Fruit fly (Drosophila melanogaster) whole organism, embryonic: Measurements from ENCODE around the gene CG7335.

ENCODE experiments used
- BEAF-32 ChIP-seq: fragments of 200-800 bp; sonication (Bioruptor generic); optimal IDR thresholded peaks from 3 replicates; lab custom pipeline; 2017; ENCODE audit warnings: missing biosample characterization, missing genetic modification characterization, mild to moderate bottlenecking, moderate library complexity, missing genetic modification reagents
- Bdp1 ChIP-seq: fragments of 200-800 bp; sonication (Bioruptor generic); optimal IDR thresholded peaks from 3 replicates; lab custom pipeline; 2016; ENCODE audit warnings: missing biosample characterization, missing genetic modification characterization
- Blimp-1 ChIP-seq: fragments of 200-800 bp; sonication (Bioruptor generic); optimal IDR thresholded peaks from 3 replicates; lab custom pipeline; 2018; ENCODE audit warnings: missing biosample characterization, missing genetic modification characterization, mild to moderate bottlenecking, moderate library complexity, missing genetic modification reagents
- CG10209 ChIP-seq: fragments of 200-800 bp; sonication (Bioruptor generic); optimal IDR thresholded peaks from 3 replicates; lab custom pipeline; 2017; ENCODE audit warnings: missing biosample characterization, mild to moderate bottlenecking, missing genetic modification characterization, missing genetic modification reagents
- CG10543 ChIP-seq: fragments of 200-800 bp; sonication (Bioruptor generic); optimal IDR thresholded peaks from 3 replicates; lab custom pipeline; 2017; ENCODE audit warnings: missing biosample characterization, mild to moderate bottlenecking, missing genetic modification characterization, moderate library complexity
- CG13424 ChIP-seq: fragments of 200-800 bp; sonication (Bioruptor generic); optimal IDR thresholded peaks from 2 replicates; lab custom pipeline; 2019; ENCODE audit warnings: missing biosample characterization, mild to moderate bottlenecking, missing genetic modification characterization, moderate library complexity
- CG15514 ChIP-seq: fragments of 200-800 bp; sonication (Bioruptor generic); optimal IDR thresholded peaks from 3 replicates; lab custom pipeline; 2017; ENCODE audit warnings: missing biosample characterization, missing genetic modification characterization, mild to moderate bottlenecking, moderate library complexity, missing genetic modification reagents
- CG15601 ChIP-seq: fragments of 200-800 bp; sonication (Bioruptor generic); optimal IDR thresholded peaks from 3 replicates; lab custom pipeline; 2019; ENCODE audit warnings: missing biosample characterization, mild to moderate bottlenecking, missing genetic modification characterization, moderate library complexity
- CG15696 ChIP-seq: fragments of 200-800 bp; sonication (Bioruptor generic); optimal IDR thresholded peaks from 2 replicates; lab custom pipeline; 2019; ENCODE audit warnings: missing biosample characterization, mild to moderate bottlenecking, missing genetic modification characterization, moderate library complexity
- CG1647 ChIP-seq: fragments of 200-800 bp; sonication (Bioruptor generic); optimal IDR thresholded peaks from 3 replicates; lab custom pipeline; 2016; ENCODE audit warnings: missing biosample characterization, missing genetic modification characterization
- CG17361 ChIP-seq: fragments of 200-800 bp; sonication (Bioruptor generic); IDR thresholded peaks from 3 replicates; pipeline ENCODE4 v1.3.6; 2022; ENCODE audit warnings: missing biosample characterization, missing genetic modification characterization
- CG17568 ChIP-seq: fragments of 200-800 bp; sonication (Bioruptor generic); optimal IDR thresholded peaks from 2 replicates; lab custom pipeline; 2018; ENCODE audit warnings: missing biosample characterization, mild to moderate bottlenecking, missing genetic modification characterization, moderate library complexity
- CG1792 ChIP-seq: fragments of 200-800 bp; sonication (Bioruptor generic); optimal IDR thresholded peaks from 2 replicates; lab custom pipeline; 2016; ENCODE audit warnings: missing biosample characterization, missing genetic modification characterization
- CG18262 ChIP-seq: fragments of 200-800 bp; optimal IDR thresholded peaks from 3 replicates; lab custom pipeline; 2019; ENCODE audit warnings: missing biosample characterization, mild to moderate bottlenecking, missing genetic modification characterization, moderate library complexity
- CG2712 ChIP-seq: fragments of 200-800 bp; optimal IDR thresholded peaks from 3 replicates; lab custom pipeline; 2019; ENCODE audit warnings: missing biosample characterization, mild to moderate bottlenecking, missing genetic modification characterization, moderate library complexity
- CG30403 ChIP-seq: fragments of 200-800 bp; sonication (Bioruptor generic); optimal IDR thresholded peaks from 3 replicates; lab custom pipeline; 2016; ENCODE audit warnings: missing biosample characterization, missing genetic modification characterization
- CG34422 ChIP-seq: fragments of 200-800 bp; sonication (Bioruptor generic); IDR thresholded peaks from 3 replicates; pipeline ENCODE4 v1.3.6; 2022; ENCODE audit warnings: missing biosample characterization, missing genetic modification characterization
- CG3847 ChIP-seq: fragments of 200-800 bp; sonication (Bioruptor generic); IDR thresholded peaks from 2 replicates; pipeline ENCODE4 v1.3.6; 2022; ENCODE audit warnings: missing biosample characterization, missing genetic modification characterization
- CG4820 ChIP-seq: fragments of 200-800 bp; sonication (Bioruptor generic); optimal IDR thresholded peaks from 3 replicates; lab custom pipeline; 2016; ENCODE audit warnings: missing biosample characterization, missing genetic modification characterization
- CG8281 ChIP-seq: fragments of 200-800 bp; sonication (Bioruptor generic); optimal IDR thresholded peaks from 2 replicates; lab custom pipeline; 2018; ENCODE audit warnings: missing biosample characterization, mild to moderate bottlenecking, missing genetic modification characterization, moderate library complexity
- CG8944 ChIP-seq: fragments of 200-800 bp; sonication (Bioruptor generic); optimal IDR thresholded peaks from 3 replicates; lab custom pipeline; 2016; ENCODE audit warnings: missing biosample characterization, missing genetic modification characterization
- CHES-1-like ChIP-seq: fragments of 200-800 bp; sonication (Bioruptor generic); optimal IDR thresholded peaks from 2 replicates; lab custom pipeline; 2016; ENCODE audit warnings: missing biosample characterization, missing genetic modification characterization
- CrebB ChIP-seq: fragments of 200-800 bp; sonication (Bioruptor generic); optimal IDR thresholded peaks from 3 replicates; lab custom pipeline; 2018; ENCODE audit warnings: missing biosample characterization, mild to moderate bottlenecking, missing genetic modification characterization
- Dip2 ChIP-seq: fragments of 200-800 bp; sonication (Bioruptor generic); IDR thresholded peaks from 2 replicates; pipeline ENCODE4 v1.3.6; 2022; ENCODE audit warnings: missing biosample characterization, missing genetic modification characterization
- Dp ChIP-seq: fragments of 200-800 bp; sonication (Bioruptor generic); optimal IDR thresholded peaks from 2 replicates; lab custom pipeline; 2018; ENCODE audit warnings: missing biosample characterization, mild to moderate bottlenecking, missing genetic modification characterization, moderate library complexity
- HLH54F ChIP-seq: fragments of 200-800 bp; sonication (Bioruptor generic); optimal IDR thresholded peaks from 3 replicates; lab custom pipeline; 2016; ENCODE audit warnings: missing biosample characterization, missing genetic modification characterization
- Hmr ChIP-seq: fragments of 200-800 bp; sonication (Bioruptor generic); optimal IDR thresholded peaks from 3 replicates; lab custom pipeline; 2017; ENCODE audit warnings: mild to moderate bottlenecking, missing biosample characterization, missing genetic modification reagents, missing genetic modification characterization
- Hmx ChIP-seq: fragments of 200-800 bp; sonication (Bioruptor generic); optimal IDR thresholded peaks from 2 replicates; lab custom pipeline; 2016; ENCODE audit warnings: missing biosample characterization, missing genetic modification characterization
- MTF-1 ChIP-seq: fragments of 200-800 bp; sonication (Bioruptor generic); optimal IDR thresholded peaks from 2 replicates; lab custom pipeline; 2018; ENCODE audit warnings: missing biosample characterization, mild to moderate bottlenecking, missing genetic modification characterization, borderline replicate concordance
- Oli ChIP-seq: fragments of 200-800 bp; sonication (Bioruptor generic); optimal IDR thresholded peaks from 2 replicates; lab custom pipeline; 2018; ENCODE audit warnings: missing biosample characterization, mild to moderate bottlenecking, missing genetic modification characterization, moderate library complexity
- Sox102F ChIP-seq: fragments of 200-800 bp; sonication (Bioruptor generic); optimal IDR thresholded peaks from 2 replicates; lab custom pipeline; 2018; ENCODE audit warnings: missing biosample characterization, mild to moderate bottlenecking, missing genetic modification characterization, moderate library complexity
- TFAM ChIP-seq: fragments of 200-800 bp; sonication (Bioruptor generic); optimal IDR thresholded peaks from 2 replicates; lab custom pipeline; 2017; ENCODE audit warnings: missing biosample characterization, missing genetic modification characterization, inconsistent platforms
- Xrp1 ChIP-seq: fragments of 200-800 bp; sonication (Bioruptor generic); IDR thresholded peaks from 2 replicates; pipeline ENCODE4 v1.3.6; 2022; ENCODE audit warnings: missing biosample characterization, missing genetic modification characterization
- ac ChIP-seq: fragments of 200-800 bp; sonication (Bioruptor generic); optimal IDR thresholded peaks from 3 replicates; lab custom pipeline; 2017; ENCODE audit warnings: missing biosample characterization, mild to moderate bottlenecking, missing genetic modification characterization
- aop ChIP-seq: fragments of 200-800 bp; sonication (Bioruptor generic); IDR thresholded peaks from 2 replicates; pipeline ENCODE4 v1.3.6; 2022; ENCODE audit warnings: missing biosample characterization, missing genetic modification characterization
- bcd ChIP-seq: fragments of 200-800 bp; sonication (Bioruptor generic); optimal IDR thresholded peaks from 2 replicates; lab custom pipeline; 2017; ENCODE audit warnings: missing biosample characterization, mild to moderate bottlenecking, missing genetic modification characterization
- chn ChIP-seq: fragments of 200-800 bp; sonication (Bioruptor generic); optimal IDR thresholded peaks from 2 replicates; lab custom pipeline; 2016; ENCODE audit warnings: missing biosample characterization, missing genetic modification characterization
- da ChIP-seq: fragments of 200-800 bp; sonication (Bioruptor generic); optimal IDR thresholded peaks from 2 replicates; lab custom pipeline; 2016; ENCODE audit warnings: missing biosample characterization, missing genetic modification characterization
- ems ChIP-seq: fragments of 200-800 bp; sonication (Bioruptor generic); optimal IDR thresholded peaks from 3 replicates; lab custom pipeline; 2016; ENCODE audit warnings: missing biosample characterization, missing genetic modification characterization
- gfzf ChIP-seq: fragments of 200-800 bp; sonication (Bioruptor generic); optimal IDR thresholded peaks from 2 replicates; lab custom pipeline; 2016; ENCODE audit warnings: missing biosample characterization, mild to moderate bottlenecking, missing genetic modification characterization, moderate library complexity
- gsb ChIP-seq: fragments of 200-800 bp; sonication (Bioruptor generic); IDR thresholded peaks from 2 replicates; pipeline ENCODE4 v1.3.6; 2022; ENCODE audit warnings: missing biosample characterization, missing genetic modification characterization
- nerfin-1 ChIP-seq: fragments of 200-800 bp; sonication (Bioruptor generic); optimal IDR thresholded peaks from 3 replicates; lab custom pipeline; 2019; ENCODE audit warnings: missing biosample characterization, mild to moderate bottlenecking, missing genetic modification characterization, moderate library complexity
- nerfin-2 ChIP-seq: fragments of 200-800 bp; sonication (Bioruptor generic); IDR thresholded peaks from 2 replicates; pipeline ENCODE4 v1.3.6; 2022; ENCODE audit warnings: missing biosample characterization, missing genetic modification characterization; ENCODE audit not compliant: partially characterized antibody
- odd ChIP-seq: fragments of 200-800 bp; sonication (Bioruptor generic); optimal IDR thresholded peaks from 2 replicates; lab custom pipeline; 2017; ENCODE audit warnings: missing biosample characterization, mild to moderate bottlenecking, missing genetic modification characterization
- pita ChIP-seq: fragments of 200-800 bp; sonication (Bioruptor generic); optimal IDR thresholded peaks from 2 replicates; lab custom pipeline; 2017; ENCODE audit warnings: missing biosample characterization, mild to moderate bottlenecking, missing genetic modification characterization
- ro ChIP-seq: fragments of 200-800 bp; sonication (Bioruptor generic); IDR thresholded peaks from 2 replicates; pipeline ENCODE4 v1.3.6; 2022; ENCODE audit warnings: missing biosample characterization, missing genetic modification characterization
- sens ChIP-seq: fragments of 200-800 bp; sonication (Bioruptor generic); peaks from one replicate; lab custom pipeline; 2016; ENCODE audit warnings: missing biosample characterization, missing genetic modification characterization
- sens-2 ChIP-seq: fragments of 200-800 bp; sonication (Bioruptor generic); IDR thresholded peaks from 2 replicates; pipeline ENCODE4 v1.3.6; 2022; ENCODE audit warnings: missing biosample characterization, missing genetic modification characterization
- tin ChIP-seq: fragments of 200-800 bp; sonication (Bioruptor generic); optimal IDR thresholded peaks from 3 replicates; lab custom pipeline; 2016; ENCODE audit warnings: missing biosample characterization, missing genetic modification characterization
- wdn ChIP-seq: fragments of 200-800 bp; sonication (Bioruptor generic); IDR thresholded peaks from 2 replicates; pipeline ENCODE4 v1.3.6; 2022; ENCODE audit warnings: missing biosample characterization, missing genetic modification characterization

CG7335 gene

DNA sequence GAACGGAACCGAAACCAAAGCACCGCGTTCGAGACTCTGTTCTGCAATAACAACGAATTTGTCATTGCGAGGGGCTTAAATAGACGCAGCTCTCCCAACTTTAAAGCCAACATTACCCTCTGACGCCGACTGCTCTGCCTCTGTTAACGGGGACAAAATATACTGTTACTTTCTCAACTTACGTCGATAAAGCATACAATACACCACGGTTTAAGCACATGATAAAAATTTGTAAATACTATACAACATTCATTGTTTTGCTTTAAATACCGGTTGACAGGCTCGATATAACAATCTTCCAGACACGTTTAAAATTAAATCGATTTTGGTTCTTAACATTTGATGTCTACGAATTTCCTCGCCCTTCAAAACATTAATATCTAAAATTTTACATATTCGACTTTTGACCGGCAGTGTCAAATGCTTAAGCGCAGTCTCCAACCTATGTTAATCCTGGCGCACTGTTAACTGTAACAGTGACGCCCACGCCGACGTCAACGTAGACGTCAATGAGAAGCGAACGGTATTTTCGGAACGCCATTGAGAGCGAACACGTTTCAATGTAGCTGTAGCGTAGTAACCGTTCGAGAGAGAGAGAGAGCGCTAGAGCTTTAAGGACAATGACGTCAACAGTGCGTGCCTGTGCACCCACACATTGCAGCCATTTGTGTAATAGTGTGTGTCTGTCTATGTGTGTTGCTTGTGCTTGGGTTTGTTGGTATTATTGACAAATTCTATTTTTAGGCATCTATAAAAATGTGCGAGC, 29.1 kb downstream of the CG7335 start, which contains the start of gene CG14186 (continued):
- TF ChIP-seq CG2712 (tag; lab: Kevin White, UChicago) (no peak), CG3847 (GFP tag; lab: Robert Waterston, UW) (no peak), bcd (GFP tag; lab: Kevin White, UChicago) (no peak), nerfin-1 (tag; lab: Kevin White, UChicago) (peak; percentile 70), nerfin-2 (GFP tag; lab: Robert Waterston, UW) (no peak), Hmr (GFP tag; lab: Kevin White, UChicago) (no peak), ro (GFP tag; lab: Robert Waterston, UW) (no peak), da (GFP tag; lab: Kevin White, UChicago) (no peak), Dip2 (GFP tag; lab: Robert Waterston, UW) (peak; percentile 21; the same call in 1 of the 2 replicates), Blimp-1 (GFP tag; lab: Kevin White, UChicago) (no peak), CG30403 (GFP tag; lab: Kevin White, UChicago) (no peak), CG15514 (GFP tag; lab: Kevin White, UChicago) (no peak), CG18262 (tag; lab: Kevin White, UChicago) (no peak), CG10209 (GFP tag; lab: Kevin White, UChicago) (no peak), Hmx (GFP tag; lab: Kevin White, UChicago) (no peak), Sox102F (GFP tag; lab: Kevin White, UChicago) (no peak), CG1792 (GFP tag; lab: Kevin White, UChicago) (no peak), CG10543 (GFP tag; lab: Kevin White, UChicago) (no peak), Dp (GFP tag; lab: Kevin White, UChicago) (no peak), sens (GFP tag; lab: Kevin White, UChicago) (no peak), HLH54F (GFP tag; lab: Kevin White, UChicago) (no peak), CG4820 (GFP tag; lab: Kevin White, UChicago) (no peak), pita (peak; percentile 64), Oli (no peak), Bdp1 (GFP tag; lab: Kevin White, UChicago) (no peak), CG13424 (tag; lab: Kevin White, UChicago) (no peak), TFAM (GFP tag; lab: Kevin White, UChicago) (no peak), CG8281 (tag; lab: Kevin White, UChicago) (no peak), chn (GFP tag; lab: Kevin White, UChicago) (no peak), odd (GFP tag; lab: Kevin White, UChicago) (no peak), MTF-1 (GFP tag; lab: Kevin White, UChicago) (no peak), CG8944 (no peak), gsb (GFP tag; lab: Robert Waterston, UW) (no peak), ac (GFP tag; lab: Kevin White, UChicago) (no peak), BEAF-32 (GFP tag; lab: Kevin White, UChicago) (peak; percentile 3), ems (GFP tag; lab: Kevin White, UChicago) (no peak), wdn (GFP tag; lab: Robert Waterston, UW) (no peak), Xrp1 (GFP tag; lab: Robert Waterston, UW) (no peak), aop (GFP tag; lab: Robert Waterston, UW) (no peak), CG15601 (tag; lab: Kevin White, UChicago) (no peak), CG17361 (GFP tag; lab: Robert Waterston, UW) (no peak), CrebB (tag; lab: Kevin White, UChicago) (no peak), CG17568 (GFP tag; lab: Kevin White, UChicago) (no peak), CG1647 (no peak), CG15696 (tag; lab: Kevin White, UChicago) (no peak), gfzf (GFP tag; lab: Kevin White, UChicago) (peak; percentile 11), CG34422 (GFP tag; lab: Robert Waterston, UW) (no peak), CHES-1-like (GFP tag; lab: Kevin White, UChicago) (no peak), tin (GFP tag; lab: Kevin White, UChicago) (no peak), sens-2 (no peak)
